Worm (Caenorhabditis elegans) whole organism, midembryonic: Measurements from ENCODE around the gene nhr-277.

ENCODE experiments used
- T22C8.4 ChIP-seq: fragments of 200-800 bp; sonication (Bioruptor generic); IDR thresholded peaks from 2 replicates; pipeline ENCODE4 v1.3.6; 2022; ENCODE audit warnings: missing genetic modification characterization, missing compliant biosample characterization
- cog-1 ChIP-seq: sonication (generic microtip); optimal IDR thresholded peaks from 2 replicates; lab custom pipeline; 2016; ENCODE audit warnings: missing genetic modification characterization, missing compliant biosample characterization
- flt-1 ChIP-seq: fragments of 200-800 bp; sonication (Bioruptor generic); IDR thresholded peaks from 2 replicates; pipeline ENCODE4 v1.3.6; 2022; ENCODE audit warnings: missing genetic modification characterization, missing compliant biosample characterization
- klf-2 ChIP-seq: fragments of 200-800 bp; sonication (Bioruptor generic); conservative IDR thresholded peaks from 2 replicates; pipeline ENCODE4 v1.3.6; 2022; ENCODE audit warnings: missing genetic modification reagents, missing genetic modification characterization, missing compliant biosample characterization
- med-1 ChIP-seq: sonication (generic microtip); optimal IDR thresholded peaks from 2 replicates; lab custom pipeline; 2017; ENCODE audit warnings: missing genetic modification characterization, mild to moderate bottlenecking, missing compliant biosample characterization, antibody characterized with exemption, missing genetic modification reagents; ENCODE audit not compliant: insufficient read depth
- ref-1 ChIP-seq: fragments of 200-800 bp; sonication (Bioruptor generic); conservative IDR thresholded peaks from 2 replicates; pipeline ENCODE4 v1.3.6; 2022; ENCODE audit warnings: missing genetic modification reagents, missing genetic modification characterization, missing compliant biosample characterization
- tab-1 ChIP-seq: fragments of 200-800 bp; sonication (Bioruptor generic); IDR thresholded peaks from 2 replicates; pipeline ENCODE4 v1.3.6; 2022; ENCODE audit warnings: missing genetic modification characterization, missing compliant biosample characterization
- ztf-23 ChIP-seq: fragments of 200-800 bp; sonication (Bioruptor generic); IDR thresholded peaks from 2 replicates; pipeline ENCODE4 v1.3.6; 2022; ENCODE audit warnings: missing genetic modification reagents, missing genetic modification characterization, missing compliant biosample characterization
- ztf-29 ChIP-seq: fragments of 200-800 bp; sonication (Bioruptor generic); IDR thresholded peaks from 2 replicates; pipeline ENCODE4 v1.3.6; 2022; ENCODE audit warnings: missing genetic modification reagents, missing genetic modification characterization, missing compliant biosample characterization

nhr-277 gene

DNA sequence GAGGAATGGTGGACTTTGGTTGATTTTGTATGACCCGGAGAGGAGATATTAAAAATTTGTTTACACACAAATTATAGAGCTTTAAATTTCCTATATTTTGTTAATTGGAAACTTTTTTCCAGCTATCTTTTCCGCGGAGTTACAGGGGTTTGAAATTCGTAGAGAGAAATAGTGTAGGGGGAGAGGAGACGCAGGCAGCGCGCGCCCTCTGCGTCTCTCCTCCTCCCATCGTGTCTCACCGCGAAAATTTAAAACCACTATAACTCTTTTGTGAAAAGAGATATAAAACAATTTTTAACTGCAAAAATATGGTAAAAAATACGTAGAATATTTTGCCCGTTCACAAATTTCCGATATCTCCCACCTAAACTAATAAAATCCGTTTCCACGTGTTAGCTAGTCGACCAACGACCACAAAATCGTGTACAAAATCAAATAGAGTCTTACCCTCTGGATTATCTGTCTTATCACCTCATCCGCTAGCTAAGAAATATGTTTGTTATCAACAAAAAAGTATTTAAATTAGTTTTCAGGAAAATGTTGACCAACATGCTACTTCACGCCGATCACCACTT lies at the start of gene nhr-277:
TSS of gene nhr-277 (plus strand) at position 525 of the 575 bp plus-strand sequence.
- TF ChIP-seq T22C8.4 (GFP tag; lab: Robert Waterston, UW) (no peak), ztf-29 (GFP tag; lab: Robert Waterston, UW) (no peak)

- no peak for TF ChIP-seq med-1 (GFP tag; lab: Kevin White, UChicago)
- no peak for TF ChIP-seq T22C8.4 (GFP tag; lab: Robert Waterston, UW)
- no peak for TF ChIP-seq klf-2 (GFP tag; lab: Robert Waterston, UW)
- TF ChIP-seq ref-1 (GFP tag; lab: Robert Waterston, UW): no peak
- TF ChIP-seq ztf-29 (GFP tag; lab: Robert Waterston, UW): no peak
- no peak for TF ChIP-seq cog-1
- TF ChIP-seq tab-1: no peak
- TF ChIP-seq ztf-23 (GFP tag; lab: Robert Waterston, UW): no peak
- TF ChIP-seq flt-1 (GFP tag; lab: Robert Waterston, UW): no peak
Observed at ce11 chrIV:2703927-2704401, 38.8 kb upstream of the nhr-277 start, which contains the start of gene Y94H6A.5. Y94H6A.5 (minus strand) TSS chrIV:2703977.

- no peak for TF ChIP-seq tab-1
- TF ChIP-seq T22C8.4 (GFP tag; lab: Robert Waterston, UW): no peak
- no peak for TF ChIP-seq ref-1 (GFP tag; lab: Robert Waterston, UW)
Observed at ce11 chrIV:2705675-2706074, 37.1 kb upstream of the nhr-277 start.

- TF ChIP-seq T22C8.4 (GFP tag; lab: Robert Waterston, UW) (0 out of 2 replicates have a peak, but pooled peaks have one; percentile 40), klf-2 (GFP tag; lab: Robert Waterston, UW) (no peak)
Observed at ce11 chrIV:2707012-2707411, 35.8 kb upstream of the nhr-277 start, which contains the start of gene ubc-8. ubc-8 (minus strand) TSS chrIV:2707238.

ce11 chrIV:2708329-2708965 lies 34.3 kb upstream of the nhr-277 start:
- peak; percentile 45; the same call in 1 of the 2 replicates for TF ChIP-seq flt-1 (GFP tag; lab: Robert Waterston, UW)
- no peak for TF ChIP-seq ref-1 (GFP tag; lab: Robert Waterston, UW)

- TF ChIP-seq cog-1: no peak
- TF ChIP-seq flt-1 (GFP tag; lab: Robert Waterston, UW): no peak
- no peak for TF ChIP-seq ref-1 (GFP tag; lab: Robert Waterston, UW)
- TF ChIP-seq T22C8.4 (GFP tag; lab: Robert Waterston, UW): no peak
- TF ChIP-seq ztf-29 (GFP tag; lab: Robert Waterston, UW): no peak
- TF ChIP-seq tab-1: no peak
- no peak for TF ChIP-seq med-1 (GFP tag; lab: Kevin White, UChicago)
- TF ChIP-seq klf-2 (GFP tag; lab: Robert Waterston, UW): no peak
- no peak for TF ChIP-seq ztf-23 (GFP tag; lab: Robert Waterston, UW)
Observed at ce11 chrIV:2709590-2710201, 33.1 kb upstream of the nhr-277 start.

DNA sequence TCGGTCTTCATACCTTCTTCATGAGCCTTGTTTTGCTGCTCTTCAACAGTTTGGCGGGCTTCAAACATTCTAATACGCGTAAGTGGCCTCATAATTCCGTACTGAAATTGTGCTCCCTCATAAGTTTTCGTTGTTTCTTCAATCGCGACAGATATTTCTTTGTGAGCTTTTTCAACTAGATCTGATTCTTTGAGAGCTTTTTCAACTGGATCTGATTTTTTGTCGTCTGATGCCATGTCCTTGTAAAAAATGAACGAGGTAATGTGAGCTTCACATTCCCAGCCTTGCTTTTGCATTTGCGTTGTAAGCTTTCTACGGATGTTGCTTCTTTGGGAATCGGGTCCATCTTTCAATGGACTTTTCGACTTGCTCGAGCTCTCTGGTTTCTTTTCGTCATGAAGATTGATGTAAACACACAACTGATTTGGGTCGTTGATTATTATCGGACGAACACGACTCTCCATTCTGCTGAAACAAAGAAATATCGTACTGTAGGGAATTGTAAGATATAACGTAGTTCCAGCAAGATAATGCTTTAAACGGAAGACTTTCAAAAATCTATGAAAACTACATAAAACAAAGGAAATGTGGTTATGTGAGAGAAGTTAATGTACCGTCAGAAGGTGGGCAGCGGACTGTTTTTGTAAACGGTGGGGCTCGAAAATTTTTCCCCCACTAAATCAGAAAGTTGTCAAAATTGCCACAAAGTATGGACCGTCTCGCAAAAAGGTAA lies 32.4 kb upstream of the nhr-277 start, which contains the start of gene Y94H6A.10:
TSS of gene Y94H6A.10 (minus strand) at position 464 of the 733 bp plus-strand sequence.
- TF ChIP-seq cog-1 (no peak), ref-1 (GFP tag; lab: Robert Waterston, UW) (no peak), ztf-23 (GFP tag; lab: Robert Waterston, UW) (no peak), klf-2 (GFP tag; lab: Robert Waterston, UW) (no peak), T22C8.4 (GFP tag; lab: Robert Waterston, UW) (no peak), tab-1 (no peak), flt-1 (GFP tag; lab: Robert Waterston, UW) (no peak), med-1 (GFP tag; lab: Kevin White, UChicago) (no peak), ztf-29 (GFP tag; lab: Robert Waterston, UW) (no peak)

DNA sequence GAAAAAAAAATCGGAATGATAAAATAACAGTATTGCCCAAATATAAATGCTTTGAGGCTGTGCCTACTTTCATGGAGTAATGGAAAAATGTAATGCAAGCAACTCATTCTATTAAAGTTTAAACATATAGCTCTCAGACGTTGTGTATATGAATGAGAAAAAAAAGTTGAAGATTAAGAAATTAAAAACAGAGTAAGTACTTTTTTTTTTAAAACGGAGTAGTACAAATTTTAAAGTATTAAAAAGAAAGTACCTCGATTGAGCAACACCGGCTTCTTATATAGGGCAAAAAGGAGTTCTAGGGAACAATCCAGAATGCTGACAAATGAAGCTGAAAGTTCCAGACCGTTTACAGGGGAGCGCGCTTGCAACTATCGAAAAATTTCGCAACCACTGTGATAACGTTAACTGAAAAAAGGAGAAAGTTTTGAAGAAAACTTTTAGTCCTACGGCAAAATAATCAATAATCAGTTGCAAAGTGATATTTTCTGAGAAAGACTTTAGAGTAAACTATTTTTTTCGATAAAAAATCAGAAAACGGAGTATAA lies 31.6 kb upstream of the nhr-277 start:
- TF ChIP-seq med-1 (GFP tag; lab: Kevin White, UChicago) (no peak), klf-2 (GFP tag; lab: Robert Waterston, UW) (no peak), cog-1 (no peak), ref-1 (GFP tag; lab: Robert Waterston, UW) (no peak), ztf-23 (GFP tag; lab: Robert Waterston, UW) (no peak), T22C8.4 (GFP tag; lab: Robert Waterston, UW) (no peak), flt-1 (GFP tag; lab: Robert Waterston, UW) (no peak), ztf-29 (GFP tag; lab: Robert Waterston, UW) (no peak), tab-1 (no peak)

DNA sequence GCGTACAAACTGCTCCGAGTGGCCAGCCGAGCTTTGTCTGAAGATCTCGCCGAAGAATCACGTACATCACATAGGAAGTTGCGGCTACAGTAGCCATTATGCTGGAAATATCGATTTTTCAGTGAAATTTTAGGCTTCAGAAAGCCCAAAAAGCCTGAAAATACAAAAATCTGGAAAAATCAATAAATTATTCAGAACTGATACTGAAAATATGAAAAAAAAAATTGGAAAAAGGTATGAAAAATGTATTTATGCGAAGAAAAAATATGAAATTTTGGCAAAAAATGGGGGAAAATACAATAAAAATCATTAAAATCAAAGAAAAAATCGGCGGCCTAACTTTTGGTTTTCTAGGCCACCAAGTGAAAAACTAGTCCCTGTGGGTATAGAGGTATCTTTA lies 29.9 kb upstream of the nhr-277 start, which contains the start of gene Y94H6A.12:
TSS of gene Y94H6A.12 (minus strand) at position 101 of the 400 bp plus-strand sequence.
- TF ChIP-seq ztf-23 (GFP tag; lab: Robert Waterston, UW): no peak
- no peak for TF ChIP-seq klf-2 (GFP tag; lab: Robert Waterston, UW)
- TF ChIP-seq T22C8.4 (GFP tag; lab: Robert Waterston, UW): no peak
- TF ChIP-seq cog-1: no peak
- no peak for TF ChIP-seq ztf-29 (GFP tag; lab: Robert Waterston, UW)
- TF ChIP-seq med-1 (GFP tag; lab: Kevin White, UChicago): no peak
- TF ChIP-seq flt-1 (GFP tag; lab: Robert Waterston, UW): no peak
- no peak for TF ChIP-seq ref-1 (GFP tag; lab: Robert Waterston, UW)
- no peak for TF ChIP-seq tab-1
